Worm (Caenorhabditis elegans): Measurements from ENCODE around the gene T23B7.2.

DNA sequence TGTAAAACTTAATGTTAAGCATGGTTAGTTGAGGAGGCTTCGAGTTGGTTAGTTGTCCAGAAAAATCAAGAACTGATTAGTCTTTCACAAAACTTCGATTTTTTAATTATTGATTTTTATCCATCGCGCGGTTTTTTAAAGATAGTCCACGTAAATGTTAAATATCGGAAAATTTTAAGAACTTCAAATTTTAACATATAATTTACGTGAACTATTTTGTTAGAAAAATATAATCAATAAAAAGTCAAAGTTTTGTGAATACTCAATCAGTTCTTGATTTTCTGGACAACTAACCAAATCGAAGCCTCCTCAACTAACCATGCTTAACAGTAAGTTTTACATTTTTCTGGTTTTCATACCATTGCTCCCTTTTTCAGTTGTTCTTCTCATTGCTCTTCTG lies 7.3 kb downstream of the T23B7.2 start, which contains the start of the genes C33F10.11 and C33F10.1:
- no peak for TF ChIP-seq ztf-11 (tag; optimal IDR thresholded peaks at IDR 0.05)
- TF ChIP-seq zag-1 (tag; optimal IDR thresholded peaks at IDR 0.05), result no peak
- TF ChIP-seq nhr-11 (tag; optimal IDR thresholded peaks at IDR 0.05), result no peak
- TF ChIP-seq snpc-4 (tag; optimal IDR thresholded peaks at IDR 0.05), result no peak
- TF ChIP-seq nhr-77 (tag; optimal IDR thresholded peaks at IDR 0.05), result no peak
- no peak for TF ChIP-seq ztf-4 (tag; optimal IDR thresholded peaks at IDR 0.05)
- no peak for TF ChIP-seq jun-1 (tag; optimal IDR thresholded peaks at IDR 0.05)
- no peak for TF ChIP-seq unc-62 (GFP tag; optimal IDR thresholded peaks at IDR 0.05)
- no peak for TF ChIP-seq pha-4 (tag; optimal IDR thresholded peaks at IDR 0.05)
- TF ChIP-seq daf-12 (tag; optimal IDR thresholded peaks at IDR 0.05), result no peak
- no peak for TF ChIP-seq pqm-1 (tag; optimal IDR thresholded peaks at IDR 0.05)
- no peak for TF ChIP-seq skn-1 (tag; optimal IDR thresholded peaks at IDR 0.05)
- TF ChIP-seq unc-39 (tag; optimal IDR thresholded peaks at IDR 0.05), result no peak
- no peak for TF ChIP-seq fos-1 (tag; optimal IDR thresholded peaks at IDR 0.05)
